Fruit fly (Drosophila melanogaster) S2 (cell line): ENCODE measurements around the gene CG42638.
A peak's percentile ranks its signal among the peaks of the same experiment; 100 is the strongest.
"Not testable (repeated sequence)": the region's sequence is repeated elsewhere in the genome, so short reads cannot be mapped to it uniquely, and the experiment has no call there.

Source experiments
- CG8478 ChIP-seq: fragments of >200 bp; optimal IDR thresholded peaks from 2 replicates; lab custom pipeline; 2018
- CTCF ChIP-seq, 2 experiments: fragments of >200 bp; optimal IDR thresholded peaks; 2 replicates each; lab custom pipeline; 2018

CG42638 gene

dm6 chr3L:19749644-19750043 is at the start of gene CG42638:
Gene CG42638, minus strand, starts transcription at chr3L:19749744.
- TF ChIP-seq CTCF (optimal IDR thresholded peaks at IDR 0.05; lab: Kevin White, UChicago); CG8478 (lab: Kevin White, UChicago): not testable (repeated sequence)

- TF ChIP-seq CTCF (optimal IDR thresholded peaks at IDR 0.05; lab: Kevin White, UChicago) (no peak), CG8478 (lab: Kevin White, UChicago) (no peak)
Observed at dm6 chr3L:19798978-19799377, 49.4 kb upstream of the CG42638 start, which contains the start of gene Ir76a. Gene Ir76a, plus strand, starts transcription at chr3L:19799278.

- TF ChIP-seq CTCF (optimal IDR thresholded peaks at IDR 0.05; lab: Kevin White, UChicago) (no peak), CG8478 (lab: Kevin White, UChicago) (no peak)
Observed at dm6 chr3L:19794203-19794802, 44.8 kb upstream of the CG42638 start.

dm6 chr3L:19793438-19793998 is 44.0 kb upstream of the CG42638 start, which contains the start of the genes CG42637, Gyc76C and SREBP:
Gene CG42637, minus strand, starts transcription at chr3L:19793569.
Gene Gyc76C, minus strand, starts transcription at chr3L:19793569.
Gene SREBP, plus strand, starts transcription at chr3L:19793935.
- TF ChIP-seq CG8478 (lab: Kevin White, UChicago) (no peak), CTCF (optimal IDR thresholded peaks at IDR 0.05; lab: Kevin White, UChicago) (peak; percentile 19 to 55)

- TF ChIP-seq CG8478 (lab: Kevin White, UChicago) (no peak), CTCF (optimal IDR thresholded peaks at IDR 0.05; lab: Kevin White, UChicago) (no peak)
Observed at dm6 chr3L:19792717-19793437, 43.3 kb upstream of the CG42638 start.

dm6 chr3L:19791688-19792073 is 42.1 kb upstream of the CG42638 start:
- peak in 1 of 2 experiments; percentile 9 for TF ChIP-seq CTCF (optimal IDR thresholded peaks at IDR 0.05; lab: Kevin White, UChicago)
- no peak for TF ChIP-seq CG8478 (lab: Kevin White, UChicago)

dm6 chr3L:19790929-19791687 is 41.6 kb upstream of the CG42638 start:
- TF ChIP-seq CTCF (optimal IDR thresholded peaks at IDR 0.05; lab: Kevin White, UChicago) (no peak), CG8478 (lab: Kevin White, UChicago) (no peak)

- TF ChIP-seq CG8478 (lab: Kevin White, UChicago), result no peak
- no peak for TF ChIP-seq CTCF (optimal IDR thresholded peaks at IDR 0.05; lab: Kevin White, UChicago)
Observed at dm6 chr3L:19790564-19790928, 41.0 kb upstream of the CG42638 start.

- no peak for TF ChIP-seq CG8478 (lab: Kevin White, UChicago)
- no peak for TF ChIP-seq CTCF (optimal IDR thresholded peaks at IDR 0.05; lab: Kevin White, UChicago)
Observed at dm6 chr3L:19787632-19788031, 38.1 kb upstream of the CG42638 start.

- TF ChIP-seq CTCF (optimal IDR thresholded peaks at IDR 0.05; lab: Kevin White, UChicago) (no peak), CG8478 (lab: Kevin White, UChicago) (no peak)
Observed at dm6 chr3L:19778530-19778929, 29.0 kb upstream of the CG42638 start.

dm6 chr3L:19777279-19777960 is 27.9 kb upstream of the CG42638 start:
- TF ChIP-seq CG8478 (lab: Kevin White, UChicago), result no peak
- TF ChIP-seq CTCF (optimal IDR thresholded peaks at IDR 0.05; lab: Kevin White, UChicago), result no peak

- TF ChIP-seq CTCF (optimal IDR thresholded peaks at IDR 0.05; lab: Kevin White, UChicago); CG8478 (lab: Kevin White, UChicago): not testable (repeated sequence)
Observed at dm6 chr3L:19760109-19760508, 10.6 kb upstream of the CG42638 start, which contains the start of gene Vtld. Gene Vtld, plus strand, starts transcription at chr3L:19760409.

dm6 chr3L:19728694-19729093 is 20.9 kb downstream of the CG42638 start, which contains the start of gene CG42529:
Gene CG42529, plus strand, starts transcription at chr3L:19728994.
- not testable (repeated sequence) for TF ChIP-seq CG8478 (lab: Kevin White, UChicago); CTCF (optimal IDR thresholded peaks at IDR 0.05; lab: Kevin White, UChicago)

dm6 chr3L:19718228-19718627 is 31.3 kb downstream of the CG42638 start, which contains the start of gene Trpml:
Gene Trpml, minus strand, starts transcription at chr3L:19718328.
- TF ChIP-seq CTCF (optimal IDR thresholded peaks at IDR 0.05; lab: Kevin White, UChicago); CG8478 (lab: Kevin White, UChicago): not testable (repeated sequence)
